Fruit fly (Drosophila melanogaster): ENCODE measurements around the gene jar.

jar gene

DNA sequence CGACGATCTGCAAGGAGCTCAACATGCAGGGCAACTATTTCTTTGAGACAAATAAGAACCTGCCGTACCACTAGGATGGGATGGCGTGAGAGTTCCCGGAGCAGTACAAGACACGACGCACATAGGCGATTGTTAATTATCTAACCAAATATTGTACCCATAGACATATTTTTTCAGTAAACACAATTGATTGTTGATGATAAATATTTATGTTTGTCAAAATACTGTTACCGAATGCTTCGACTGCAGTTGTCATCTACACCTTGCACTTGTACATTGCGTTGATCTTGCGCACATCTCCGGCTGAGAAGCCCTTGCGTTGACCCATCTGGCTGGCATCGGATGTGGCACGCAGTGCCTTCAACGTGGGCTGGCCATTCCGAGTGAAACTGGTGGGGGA is 22.1 kb upstream of the jar start (continued):
- no peak for TF ChIP-seq CG6683 (GFP tag; optimal IDR thresholded peaks at IDR 0.05)
- TF ChIP-seq E2f2 (GFP tag; IDR thresholded peaks at IDR 0.05): no peak
- TF ChIP-seq CG2120 (GFP tag; optimal IDR thresholded peaks at IDR 0.05): no peak
- peak; percentile 30 for TF ChIP-seq CG10267 (tag; optimal IDR thresholded peaks at IDR 0.05)
- no peak for TF ChIP-seq Abd-B (GFP tag; optimal IDR thresholded peaks at IDR 0.05)
- no peak for TF ChIP-seq stc (GFP tag; IDR thresholded peaks at IDR 0.05)
- no peak for TF ChIP-seq sna (GFP tag; IDR thresholded peaks at IDR 0.05; ENCODE audit: partially characterized antibody)
- TF ChIP-seq CG3838 (GFP tag; optimal IDR thresholded peaks at IDR 0.05): no peak
- no peak for TF ChIP-seq CG17328 (GFP tag; IDR thresholded peaks at IDR 0.05)
- no peak for TF ChIP-seq CG4360 (GFP tag; IDR thresholded peaks at IDR 0.05)
- no peak for TF ChIP-seq CG10543 (GFP tag; optimal IDR thresholded peaks at IDR 0.05)
- TF ChIP-seq CG32532 (GFP tag; IDR thresholded peaks at IDR 0.05): no peak
- no peak for TF ChIP-seq CG3726 (GFP tag; IDR thresholded peaks at IDR 0.05)
- TF ChIP-seq vvl (GFP tag; IDR thresholded peaks at IDR 0.05): no peak
- no peak for TF ChIP-seq CG12299 (tag; optimal IDR thresholded peaks at IDR 0.05)
- TF ChIP-seq Nf-YA (GFP tag; IDR thresholded peaks at IDR 0.05): no peak
- no peak for TF ChIP-seq Deaf1 (tag; optimal IDR thresholded peaks at IDR 0.05)
- no peak for TF ChIP-seq C15 (GFP tag; IDR thresholded peaks at IDR 0.05)
- TF ChIP-seq esg (GFP tag; conservative IDR thresholded peaks at IDR 0.05): no peak
- no peak for TF ChIP-seq Sox102F (GFP tag; optimal IDR thresholded peaks at IDR 0.05)
- peak; percentile 19 for TF ChIP-seq Lhr (GFP tag; optimal IDR thresholded peaks at IDR 0.05)
- TF ChIP-seq Fer2 (tag; optimal IDR thresholded peaks at IDR 0.05): no peak
- TF ChIP-seq BtbVII (GFP tag; optimal IDR thresholded peaks at IDR 0.05): no peak
- TF ChIP-seq z (GFP tag; IDR thresholded peaks at IDR 0.05): no peak
- TF ChIP-seq Hr78 (GFP tag; optimal IDR thresholded peaks at IDR 0.05): no peak
- TF ChIP-seq Bgb (GFP tag; IDR thresholded peaks at IDR 0.05; ENCODE audit: partially characterized antibody): no peak
- no peak for TF ChIP-seq CG1832 (GFP tag; optimal IDR thresholded peaks at IDR 0.05)
- no peak for TF ChIP-seq HmgZ (tag; optimal IDR thresholded peaks at IDR 0.05)
- TF ChIP-seq psq (GFP tag; optimal IDR thresholded peaks at IDR 0.05): no peak
- TF ChIP-seq h (optimal IDR thresholded peaks at IDR 0.05): no peak
- TF ChIP-seq CG30020 (tag; optimal IDR thresholded peaks at IDR 0.05): no peak
- TF ChIP-seq bab2 (GFP tag; optimal IDR thresholded peaks at IDR 0.05): no peak
- TF ChIP-seq CG12744 (GFP tag; optimal IDR thresholded peaks at IDR 0.05): no peak
- peak; percentile 87 for TF ChIP-seq fd64A (GFP tag; optimal IDR thresholded peaks at IDR 0.05)
- no peak for TF ChIP-seq CG7928 (GFP tag; optimal IDR thresholded peaks at IDR 0.05)
- no peak for TF ChIP-seq zfh2 (GFP tag; optimal IDR thresholded peaks at IDR 0.05)
- peak; percentile 60 for TF ChIP-seq CG2678 (tag; optimal IDR thresholded peaks at IDR 0.05)
- no peak for TF ChIP-seq pnt (GFP tag; optimal IDR thresholded peaks at IDR 0.05)
- no peak for TF ChIP-seq CG1792 (GFP tag; optimal IDR thresholded peaks at IDR 0.05)
- no peak for TF ChIP-seq ERR (GFP tag; optimal IDR thresholded peaks at IDR 0.05)
- TF ChIP-seq pfk (GFP tag; optimal IDR thresholded peaks at IDR 0.05): no peak
- peak; percentile 76 for TF ChIP-seq ATbp (GFP tag; optimal IDR thresholded peaks at IDR 0.05)
- TF ChIP-seq Nf-YB (GFP tag; optimal IDR thresholded peaks at IDR 0.05): peak; percentile 18
- TF ChIP-seq lola (GFP tag; optimal IDR thresholded peaks at IDR 0.05): peak in 1 of 3 experiments; percentile 66
- TF ChIP-seq CG2129 (GFP tag; IDR thresholded peaks at IDR 0.05; ENCODE audit: partially characterized antibody): no peak
- no peak for TF ChIP-seq CG9932 (GFP tag; IDR thresholded peaks at IDR 0.05)
- no peak for TF ChIP-seq ewg (GFP tag; optimal IDR thresholded peaks at IDR 0.05)
- TF ChIP-seq lbe (GFP tag; optimal IDR thresholded peaks at IDR 0.05): no peak
- no peak for TF ChIP-seq grn (GFP tag; optimal IDR thresholded peaks at IDR 0.05)
- TF ChIP-seq Opbp (GFP tag; IDR thresholded peaks at IDR 0.05; ENCODE audit: partially characterized antibody): no peak
- no peak for TF ChIP-seq ap (GFP tag; IDR thresholded peaks at IDR 0.05)
- TF ChIP-seq trh (GFP tag; optimal IDR thresholded peaks at IDR 0.05): no peak

Data from whole organism, embryonic.